Worm (Caenorhabditis elegans) whole organism, L4 larva: ENCODE results near the gene elp-1.

ENCODE experiments used
- F37D6.2 ChIP-seq: sonication (generic microtip); optimal IDR thresholded peaks from 2 replicates; lab custom pipeline; 2016; ENCODE audit warnings: mild to moderate bottlenecking, missing genetic modification characterization, missing compliant biosample characterization
- T20F7.1 ChIP-seq: fragments of 200-800 bp; sonication (Bioruptor generic); optimal IDR thresholded peaks from 2 replicates; lab custom pipeline; 2018; ENCODE audit warnings: mild to moderate bottlenecking, missing genetic modification characterization, missing compliant biosample characterization
- Y105C5A.15 ChIP-seq: fragments of 200-800 bp; sonication (Bioruptor generic); IDR thresholded peaks from 2 replicates; pipeline ENCODE4 v1.3.6; 2022; ENCODE audit warnings: missing genetic modification characterization, missing compliant biosample characterization
- Y48G9A.11 ChIP-seq: fragments of 200-800 bp; sonication (Bioruptor generic); IDR thresholded peaks from 2 replicates; pipeline ENCODE4 v1.3.6; 2022; ENCODE audit warnings: missing genetic modification reagents, missing genetic modification characterization, missing compliant biosample characterization
- ZK337.2 ChIP-seq: fragments of 200-800 bp; sonication (Bioruptor generic); IDR thresholded peaks from 2 replicates; pipeline ENCODE4 v1.3.6; 2022; ENCODE audit warnings: missing genetic modification reagents, missing genetic modification characterization, missing compliant biosample characterization
- ZK546.5 ChIP-seq, 2 experiments: sonication (generic microtip); optimal IDR thresholded peaks; 2 replicates each; lab custom pipeline; 2017; ENCODE audit warnings: missing biosample characterization in 2 of 2, missing genetic modification characterization in 2 of 2
- aly-2 ChIP-seq: sonication (generic microtip); optimal IDR thresholded peaks from 2 replicates; lab custom pipeline; 2018; ENCODE audit warnings: missing biosample characterization, missing genetic modification characterization
- arid-1 ChIP-seq: fragments of 200-800 bp; sonication (Bioruptor generic); conservative IDR thresholded peaks from 2 replicates; pipeline ENCODE4 v1.3.6; 2022; ENCODE audit warnings: missing genetic modification reagents, missing genetic modification characterization, missing compliant biosample characterization
- ceh-20 ChIP-seq: fragments of 200-800 bp; sonication (Bioruptor generic); IDR thresholded peaks from 2 replicates; pipeline ENCODE4 v1.3.6; 2022; ENCODE audit warnings: missing genetic modification reagents, missing genetic modification characterization, missing compliant biosample characterization
- ceh-62 ChIP-seq: sonication (generic microtip); optimal IDR thresholded peaks from 2 replicates; lab custom pipeline; 2017; ENCODE audit warnings: missing biosample characterization, missing genetic modification characterization
- ceh-82 ChIP-seq: sonication (generic microtip); optimal IDR thresholded peaks from 2 replicates; lab custom pipeline; 2017; ENCODE audit warnings: missing biosample characterization, missing genetic modification characterization
- ces-1 ChIP-seq: fragments of 150-350 bp; sonication (generic microtip); optimal IDR thresholded peaks from 4 replicates; lab custom pipeline; 2014; ENCODE audit warnings: missing biosample characterization, missing genetic modification reagents, missing genetic modification characterization
- cey-2 ChIP-seq: sonication (generic microtip); optimal IDR thresholded peaks from 3 replicates; lab custom pipeline; 2017; ENCODE audit warnings: missing genetic modification characterization, mild to moderate bottlenecking, missing compliant biosample characterization, antibody characterized with exemption, borderline replicate concordance; ENCODE audit not compliant: insufficient read depth
- daf-16 ChIP-seq, 3 experiments: sonication (generic microtip); optimal IDR thresholded peaks; 2 replicates each; lab custom pipeline; 2016 to 2017; ENCODE audit warnings: missing genetic modification characterization in 3 of 3, missing genetic modification reagents in 3 of 3, mild to moderate bottlenecking in 2 of 3, missing compliant biosample characterization in 2 of 3, missing biosample characterization in 1 of 3, moderate library complexity in 1 of 3
- duxl-1 ChIP-seq: sonication (generic microtip); optimal IDR thresholded peaks from 2 replicates; lab custom pipeline; 2016; ENCODE audit warnings: mild to moderate bottlenecking, missing genetic modification characterization, moderate library complexity, missing compliant biosample characterization; ENCODE audit not compliant: poor library complexity
- dve-1 ChIP-seq: sonication (generic microtip); optimal IDR thresholded peaks from 2 replicates; lab custom pipeline; 2017; ENCODE audit warnings: antibody characterized with exemption, mild to moderate bottlenecking, missing genetic modification characterization, missing compliant biosample characterization; ENCODE audit not compliant: insufficient read depth
- fos-1 ChIP-seq: fragments of 150-350 bp; optimal IDR thresholded peaks from 2 replicates; lab custom pipeline; 2014; ENCODE audit warnings: missing biosample characterization, missing genetic modification characterization
- gei-8 ChIP-seq: fragments of 200-800 bp; sonication (Bioruptor generic); optimal IDR thresholded peaks from 2 replicates; lab custom pipeline; 2018; ENCODE audit warnings: mild to moderate bottlenecking, missing genetic modification characterization, missing compliant biosample characterization
- hif-1 ChIP-seq, 2 experiments: sonication (generic microtip); optimal IDR thresholded peaks; 2 replicates each; lab custom pipeline; 2016 to 2017; ENCODE audit warnings: missing compliant biosample characterization in 2 of 2, missing genetic modification characterization in 2 of 2, missing genetic modification reagents in 2 of 2, missing genotype in 2 of 2, mild to moderate bottlenecking in 1 of 2
- hlh-11 ChIP-seq: fragments of 200-800 bp; sonication (Bioruptor generic); optimal IDR thresholded peaks from 2 replicates; lab custom pipeline; 2018; ENCODE audit warnings: mild to moderate bottlenecking, missing genetic modification characterization, missing compliant biosample characterization
- hmg-1.1 ChIP-seq: fragments of 200-800 bp; sonication (Bioruptor generic); IDR thresholded peaks from 2 replicates; pipeline ENCODE4 v1.3.6; 2022; ENCODE audit warnings: missing genetic modification reagents, missing genetic modification characterization, missing compliant biosample characterization
- lin-38 ChIP-seq: fragments of 200-800 bp; sonication (Bioruptor generic); IDR thresholded peaks from 2 replicates; pipeline ENCODE4 v1.3.6; 2022; ENCODE audit warnings: missing genetic modification reagents, missing genetic modification characterization, missing compliant biosample characterization
- lir-3 ChIP-seq: sonication (generic microtip); optimal IDR thresholded peaks from 2 replicates; lab custom pipeline; 2016; ENCODE audit warnings: mild to moderate bottlenecking, missing genetic modification characterization, missing compliant biosample characterization
- lsy-2 ChIP-seq, 2 experiments: fragments of 150-350 bp in 1 of 2; sonication (generic microtip) in 1 of 2; optimal IDR thresholded peaks; 2 replicates each; lab custom pipeline; 2014 to 2017; ENCODE audit warnings: missing biosample characterization in 2 of 2, missing genetic modification characterization in 2 of 2
- mes-2 ChIP-seq: sonication (generic microtip); optimal IDR thresholded peaks from 2 replicates; lab custom pipeline; 2016; ENCODE audit warnings: missing genotype, mild to moderate bottlenecking, missing genetic modification characterization, missing compliant biosample characterization; ENCODE audit not compliant: poor library complexity, severe bottlenecking
- nhr-10 ChIP-seq: fragments of 150-350 bp; optimal IDR thresholded peaks from 2 replicates; lab custom pipeline; 2014; ENCODE audit warnings: missing biosample characterization, missing genetic modification characterization
- nhr-102 ChIP-seq: sonication (generic microtip); optimal IDR thresholded peaks from 2 replicates; lab custom pipeline; 2016; ENCODE audit warnings: mild to moderate bottlenecking, missing genetic modification characterization, moderate library complexity, missing compliant biosample characterization
- nhr-11 ChIP-seq: fragments of 150-350 bp; optimal IDR thresholded peaks from 2 replicates; lab custom pipeline; 2014; ENCODE audit warnings: missing biosample characterization, missing genetic modification characterization
- nhr-41 ChIP-seq: fragments of 200-800 bp; sonication (Bioruptor generic); IDR thresholded peaks from 2 replicates; pipeline ENCODE4 v1.3.6; 2022; ENCODE audit warnings: missing genetic modification reagents, missing genetic modification characterization, missing compliant biosample characterization
- nhr-48 ChIP-seq: sonication (generic microtip); optimal IDR thresholded peaks from 2 replicates; lab custom pipeline; 2016; ENCODE audit warnings: mild to moderate bottlenecking, missing genetic modification characterization, missing compliant biosample characterization
- pha-4 ChIP-seq, 2 experiments: fragments of 150-350 bp in 1 of 2; fragments of 200-800 bp in 1 of 2; sonication (Bioruptor generic) in 1 of 2; IDR thresholded peaks in 1 of 2; optimal IDR thresholded peaks in 1 of 2; 2 replicates each; pipeline versions ENCODE4 v1.3.6 to Lab custom; 2014 to 2022; ENCODE audit warnings: missing genetic modification characterization in 2 of 2, missing genetic modification reagents in 2 of 2, missing biosample characterization in 1 of 2, missing compliant biosample characterization in 1 of 2
- php-3 ChIP-seq: fragments of 200-800 bp; sonication (Bioruptor generic); IDR thresholded peaks from 2 replicates; pipeline ENCODE4 v1.3.6; 2022; ENCODE audit warnings: missing genetic modification reagents, missing genetic modification characterization, missing compliant biosample characterization
- rbr-2 ChIP-seq: sonication (generic microtip); optimal IDR thresholded peaks from 2 replicates; lab custom pipeline; 2016; ENCODE audit warnings: missing genotype, missing genetic modification characterization, missing compliant biosample characterization
- saeg-2 ChIP-seq: fragments of 200-800 bp; sonication (Bioruptor generic); IDR thresholded peaks from 2 replicates; pipeline ENCODE4 v1.3.6; 2022; ENCODE audit warnings: missing genetic modification reagents, missing genetic modification characterization, missing compliant biosample characterization
- set-16 ChIP-seq: fragments of 200-800 bp; sonication (Bioruptor generic); IDR thresholded peaks from 2 replicates; pipeline ENCODE4 v1.3.6; 2022; ENCODE audit warnings: missing genetic modification reagents, missing genetic modification characterization, missing compliant biosample characterization
- snpc-1.2 ChIP-seq: fragments of 200-800 bp; sonication (Bioruptor generic); IDR thresholded peaks from 2 replicates; pipeline ENCODE4 v1.3.6; 2022; ENCODE audit warnings: missing genetic modification reagents, missing genetic modification characterization, missing compliant biosample characterization
- snpc-4 ChIP-seq: fragments of 150-350 bp; optimal IDR thresholded peaks from 2 replicates; lab custom pipeline; 2014; ENCODE audit warnings: missing biosample characterization, missing genetic modification characterization
- spr-1 ChIP-seq: sonication (generic microtip); optimal IDR thresholded peaks from 2 replicates; lab custom pipeline; 2016; ENCODE audit warnings: mild to moderate bottlenecking, missing genetic modification characterization, missing compliant biosample characterization
- spr-3 ChIP-seq: fragments of 200-800 bp; sonication (Bioruptor generic); optimal IDR thresholded peaks from 2 replicates; lab custom pipeline; 2018; ENCODE audit warnings: mild to moderate bottlenecking, missing genetic modification characterization, missing compliant biosample characterization
- tag-97 ChIP-seq: fragments of 200-800 bp; sonication (Bioruptor generic); IDR thresholded peaks from 2 replicates; pipeline ENCODE4 v1.3.6; 2022; ENCODE audit warnings: missing genetic modification characterization, missing compliant biosample characterization
- unc-62 ChIP-seq, 3 experiments: fragments of 150-350 bp in 1 of 3; sonication (generic microtip); optimal IDR thresholded peaks in 2 of 3; peaks in 1 of 3; 1 replicate in 1 of 3; 2 replicates in 2 of 3; lab custom pipeline; 2014 to 2017; ENCODE audit warnings: missing biosample characterization in 3 of 3, missing genetic modification characterization in 3 of 3, missing genetic modification reagents in 3 of 3, missing genotype in 1 of 3
- zfp-2 ChIP-seq: sonication (generic microtip); optimal IDR thresholded peaks from 2 replicates; lab custom pipeline; 2016; ENCODE audit warnings: mild to moderate bottlenecking, missing genetic modification characterization, missing compliant biosample characterization
- zfp-3 ChIP-seq: fragments of 200-800 bp; sonication (Bioruptor generic); conservative IDR thresholded peaks from 2 replicates; pipeline ENCODE4 v1.3.6; 2022; ENCODE audit warnings: missing genetic modification reagents, missing genetic modification characterization, missing compliant biosample characterization
- zip-11 ChIP-seq: fragments of 200-800 bp; sonication (Bioruptor generic); IDR thresholded peaks from 2 replicates; pipeline ENCODE4 v1.3.6; 2022; ENCODE audit warnings: missing genetic modification characterization, missing compliant biosample characterization
- zip-2 ChIP-seq: fragments of 150-350 bp; optimal IDR thresholded peaks from 2 replicates; lab custom pipeline; 2014; ENCODE audit warnings: missing biosample characterization, missing genetic modification characterization
- ztf-11 ChIP-seq: fragments of 150-350 bp; optimal IDR thresholded peaks from 2 replicates; lab custom pipeline; 2014; ENCODE audit warnings: missing biosample characterization, missing genetic modification characterization
- ztf-7 ChIP-seq: fragments of 150-350 bp; optimal IDR thresholded peaks from 2 replicates; lab custom pipeline; 2014; ENCODE audit warnings: missing biosample characterization, missing genetic modification characterization

Gene elp-1

ce11 chrV:20783642-20784041 is 13.7 kb upstream of the elp-1 start:
- TF ChIP-seq Y105C5A.15 (GFP tag; lab: Robert Waterston, UW): no peak
- TF ChIP-seq nhr-102 (tag; lab: Kevin White, UChicago): no peak
- TF ChIP-seq zip-11 (GFP tag; lab: Robert Waterston, UW): no peak
- peak in 1 of 2 experiments; percentile 5 for TF ChIP-seq unc-62 (GFP tag; optimal IDR thresholded peaks at IDR 0.05 in 1 of 2; lab: Kevin White, UChicago)
- no peak for TF ChIP-seq unc-62 (tag; optimal IDR thresholded peaks at IDR 0.05; lab: Kevin White, UChicago)
- peak; percentile 88 for TF ChIP-seq set-16 (GFP tag; lab: Robert Waterston, UW)
- TF ChIP-seq aly-2 (tag; lab: Kevin White, UChicago): no peak
- no peak for TF ChIP-seq ZK546.5 (tag; optimal IDR thresholded peaks at IDR 0.05; lab: Kevin White, UChicago)
- no peak for TF ChIP-seq saeg-2 (GFP tag; lab: Robert Waterston, UW)
- no peak for TF ChIP-seq rbr-2 (tag; lab: Kevin White, UChicago)
- no peak for TF ChIP-seq ztf-11 (tag; lab: Kevin White, UChicago)

DNA sequence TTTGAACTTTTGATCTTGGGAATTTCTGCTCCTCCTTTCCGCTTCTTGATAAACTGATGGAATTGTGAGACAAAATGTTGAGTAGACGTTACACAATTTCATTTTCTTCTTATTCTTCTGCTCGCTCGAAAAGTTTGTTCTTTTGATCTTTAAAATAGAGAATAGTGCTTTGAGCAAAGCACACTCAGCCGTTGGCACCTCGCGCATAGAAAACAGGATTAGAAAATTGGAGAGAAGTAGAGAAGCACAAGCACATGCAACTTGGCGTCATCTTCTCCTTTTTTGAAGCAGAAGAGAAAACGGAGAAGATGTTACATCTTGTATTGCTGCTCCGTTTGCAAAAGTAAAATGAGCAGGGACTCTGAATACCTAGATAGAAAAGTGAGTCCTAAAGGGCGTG is 12.2 kb upstream of the elp-1 start:
- TF ChIP-seq F37D6.2 (tag; lab: Kevin White, UChicago) (peak; percentile 39), snpc-1.2 (no peak), ceh-62 (tag; lab: Kevin White, UChicago) (no peak), cey-2 (tag; lab: Kevin White, UChicago) (no peak), saeg-2 (GFP tag; lab: Robert Waterston, UW) (no peak), mes-2 (tag; lab: Kevin White, UChicago) (no peak), hlh-11 (tag; lab: Kevin White, UChicago) (peak; percentile 43), tag-97 (GFP tag; lab: Robert Waterston, UW) (no peak), spr-1 (tag; lab: Kevin White, UChicago) (no peak), ceh-82 (tag; lab: Kevin White, UChicago) (no peak), nhr-48 (tag; lab: Kevin White, UChicago) (peak; percentile 40), arid-1 (GFP tag; lab: Robert Waterston, UW) (0 out of 2 replicates have a peak, but pooled peaks have one; percentile 10), ceh-20 (GFP tag; lab: Robert Waterston, UW) (no peak), nhr-41 (GFP tag; lab: Robert Waterston, UW) (no peak), nhr-10 (no peak), nhr-11 (tag; lab: Kevin White, UChicago) (peak; percentile 43), ces-1 (GFP tag; lab: Kevin White, UChicago) (peak; percentile 94), lsy-2 (tag; optimal IDR thresholded peaks at IDR 0.05; lab: Kevin White, UChicago) (peak; percentile 24 to 74), zip-2 (tag; lab: Kevin White, UChicago) (no peak), snpc-4 (tag; lab: Kevin White, UChicago) (no peak), set-16 (GFP tag; lab: Robert Waterston, UW) (no peak), daf-16 (GFP tag; optimal IDR thresholded peaks at IDR 0.05; lab: Kevin White, UChicago) (no peak), daf-16 (tag; optimal IDR thresholded peaks at IDR 0.05; lab: Kevin White, UChicago) (peak; percentile 25), gei-8 (no peak), rbr-2 (tag; lab: Kevin White, UChicago) (peak; percentile 47), dve-1 (tag; lab: Kevin White, UChicago) (no peak), duxl-1 (tag; lab: Kevin White, UChicago) (peak; percentile 17), zfp-2 (tag; lab: Kevin White, UChicago) (no peak), lir-3 (no peak), ztf-7 (tag; lab: Kevin White, UChicago) (no peak), php-3 (GFP tag; lab: Robert Waterston, UW) (no peak), pha-4 (GFP tag; IDR thresholded peaks at IDR 0.05; lab: Robert Waterston, UW) (no peak), pha-4 (tag; optimal IDR thresholded peaks at IDR 0.05; lab: Kevin White, UChicago) (no peak), hmg-1.1 (GFP tag; lab: Robert Waterston, UW) (peak; percentile 55; the same call in 1 of the 2 replicates), Y48G9A.11 (no peak), T20F7.1 (GFP tag; lab: Kevin White, UChicago) (peak; percentile 15), lin-38 (GFP tag; lab: Robert Waterston, UW) (0 out of 2 replicates have a peak, but pooled peaks have one; percentile 19), fos-1 (tag; lab: Kevin White, UChicago) (no peak), ZK337.2 (GFP tag; lab: Robert Waterston, UW) (no peak), spr-3 (GFP tag; lab: Kevin White, UChicago) (no peak), zfp-3 (GFP tag; lab: Robert Waterston, UW) (no peak), hif-1 (tag; optimal IDR thresholded peaks at IDR 0.05; lab: Kevin White, UChicago) (peak in 1 of 2 experiments; percentile 70)
